Worm (Caenorhabditis elegans): ENCODE measurements around the gene T24H7.8.

Gene T24H7.8

ce11 chrII:6281002-6281401 is 39.1 kb downstream of the T24H7.8 start, which contains the start of gene scly-1:
TSS of gene scly-1 (minus strand) at chrII:6281102.
- TF ChIP-seq nhr-85 (tag) (no peak), efl-1 (optimal IDR thresholded peaks at IDR 0.05) (no peak), efl-1 (GFP tag; optimal IDR thresholded peaks at IDR 0.05 in 1 of 2) (peak in 1 of 2 experiments; percentile 87)

- TF ChIP-seq irx-1 (tag; optimal IDR thresholded peaks at IDR 0.05) (no peak), pag-3 (tag; optimal IDR thresholded peaks at IDR 0.05; ENCODE audit: borderline replicate concordance, insufficient read depth) (no peak), lir-3 (tag; optimal IDR thresholded peaks at IDR 0.05; ENCODE audit: poor library complexity) (no peak), pqm-1 (tag; optimal IDR thresholded peaks at IDR 0.05) (no peak), C04F5.9 (tag; optimal IDR thresholded peaks at IDR 0.05) (no peak), elt-2 (tag; optimal IDR thresholded peaks at IDR 0.05) (peak; percentile 38), efl-3 (GFP tag; optimal IDR thresholded peaks at IDR 0.05) (no peak), ets-5 (GFP tag; IDR thresholded peaks at IDR 0.05) (no peak)
These were observed 40.0 kb downstream of the T24H7.8 start for ce11 chrII:6281903-6282302.

- TF ChIP-seq elt-2 (tag; optimal IDR thresholded peaks at IDR 0.05), result peak; percentile 54
- TF ChIP-seq pqm-1 (tag; optimal IDR thresholded peaks at IDR 0.05), result peak; percentile 29
- TF ChIP-seq ceh-63 (GFP tag; optimal IDR thresholded peaks at IDR 0.05), result no peak
- TF ChIP-seq lin-35 (GFP tag; optimal IDR thresholded peaks at IDR 0.05), result peak in 1 of 2 experiments; percentile 8
- TF ChIP-seq C04F5.9 (tag; optimal IDR thresholded peaks at IDR 0.05), result no peak
These were observed 41.2 kb downstream of the T24H7.8 start, which contains the start of gene F13H8.1 for ce11 chrII:6283074-6283473. TSS of gene F13H8.1 (plus strand) at chrII:6283384.

- TF ChIP-seq ceh-8 (GFP tag; optimal IDR thresholded peaks at IDR 0.05) (no peak), nhr-20 (tag; optimal IDR thresholded peaks at IDR 0.05) (no peak), nhr-11 (tag; optimal IDR thresholded peaks at IDR 0.05) (no peak), hpl-2 (GFP tag; optimal IDR thresholded peaks at IDR 0.05) (no peak), zip-4 (GFP tag; optimal IDR thresholded peaks at IDR 0.05) (no peak), ama-1 (optimal IDR thresholded peaks at IDR 0.05) (no peak), nhr-85 (tag) (no peak), isw-1 (GFP tag; IDR thresholded peaks at IDR 0.05) (no peak), mab-9 (GFP tag; IDR thresholded peaks at IDR 0.05) (no peak)
These were observed 45.0 kb downstream of the T24H7.8 start, which contains the start of gene F13H8.6 for ce11 chrII:6286865-6287264. TSS of gene F13H8.6 (minus strand) at chrII:6286965.

- TF ChIP-seq efl-3 (GFP tag; optimal IDR thresholded peaks at IDR 0.05) (no peak), fos-1 (tag; optimal IDR thresholded peaks at IDR 0.05) (no peak), ceh-88 (GFP tag; IDR thresholded peaks at IDR 0.05) (no peak), grh-1 (GFP tag; IDR thresholded peaks at IDR 0.05) (no peak), isw-1 (GFP tag; IDR thresholded peaks at IDR 0.05) (no peak), lin-39 (tag; optimal IDR thresholded peaks at IDR 0.05) (no peak), ceh-90 (tag; optimal IDR thresholded peaks at IDR 0.05) (no peak), efl-1 (optimal IDR thresholded peaks at IDR 0.05) (no peak), efl-1 (GFP tag; optimal IDR thresholded peaks at IDR 0.05 in 1 of 2) (no peak), elt-2 (tag; optimal IDR thresholded peaks at IDR 0.05) (no peak), unc-130 (tag; optimal IDR thresholded peaks at IDR 0.05) (no peak), lin-13 (GFP tag; optimal IDR thresholded peaks at IDR 0.05) (no peak), C04F5.9 (tag; optimal IDR thresholded peaks at IDR 0.05) (no peak), nhr-90 (tag; optimal IDR thresholded peaks at IDR 0.05; ENCODE audit: poor library complexity) (no peak), F16B12.6 (tag; optimal IDR thresholded peaks at IDR 0.05) (no peak), irx-1 (tag; optimal IDR thresholded peaks at IDR 0.05) (no peak), ets-5 (GFP tag; IDR thresholded peaks at IDR 0.05) (no peak), elt-3 (tag; optimal IDR thresholded peaks at IDR 0.05) (no peak), nhr-71 (tag; optimal IDR thresholded peaks at IDR 0.05) (peak; percentile 55), sup-37 (GFP tag; optimal IDR thresholded peaks at IDR 0.05) (no peak), ces-1 (GFP tag; optimal IDR thresholded peaks at IDR 0.05) (no peak), rnt-1 (tag; optimal IDR thresholded peaks at IDR 0.05) (no peak), lsy-2 (tag; optimal IDR thresholded peaks at IDR 0.05) (peak; percentile 1 to 32), unc-30 (tag; optimal IDR thresholded peaks at IDR 0.05) (no peak), ztf-11 (tag; optimal IDR thresholded peaks at IDR 0.05) (no peak), fkh-8 (tag; optimal IDR thresholded peaks at IDR 0.05) (peak; percentile 13), tlp-1 (tag; optimal IDR thresholded peaks at IDR 0.05) (no peak), mep-1 (tag; optimal IDR thresholded peaks at IDR 0.05) (no peak), ceh-8 (GFP tag; optimal IDR thresholded peaks at IDR 0.05) (peak; percentile 87), mdl-1 (tag; optimal IDR thresholded peaks at IDR 0.05) (no peak), snu-23 (GFP tag; optimal IDR thresholded peaks at IDR 0.05) (no peak), tbx-2 (tag; optimal IDR thresholded peaks at IDR 0.05) (no peak)
These were observed 46.2 kb downstream of the T24H7.8 start for ce11 chrII:6288104-6288503.
